Worm (Caenorhabditis elegans) whole organism, late embryonic: ENCODE measurements around the gene Y49A3A.4.
"Not testable (repeated sequence)": the region's sequence is repeated elsewhere in the genome, so short reads cannot be mapped to it uniquely, and the experiment has no call there.

ENCODE experiments used
- C08G9.2 ChIP-seq: sonication (generic microtip); optimal IDR thresholded peaks from 2 replicates; lab custom pipeline; 2016; ENCODE audit warnings: mild to moderate bottlenecking, missing genetic modification characterization, moderate library complexity, missing compliant biosample characterization
- K02D7.2 ChIP-seq: sonication (generic microtip); optimal IDR thresholded peaks from 2 replicates; lab custom pipeline; 2017; ENCODE audit warnings: mild to moderate bottlenecking, missing genetic modification characterization, missing compliant biosample characterization
- ceh-30 ChIP-seq: fragments of 150-350 bp; optimal IDR thresholded peaks from 2 replicates; lab custom pipeline; 2014; ENCODE audit warnings: missing biosample characterization, missing genetic modification characterization
- ceh-6 ChIP-seq: fragments of 200-800 bp; sonication (Bioruptor generic); optimal IDR thresholded peaks from 2 replicates; lab custom pipeline; 2018; ENCODE audit warnings: mild to moderate bottlenecking, missing genetic modification characterization, missing compliant biosample characterization
- che-1 ChIP-seq: sonication (generic microtip); optimal IDR thresholded peaks from 2 replicates; lab custom pipeline; 2016; ENCODE audit warnings: mild to moderate bottlenecking, missing genetic modification characterization, missing compliant biosample characterization
- elt-2 ChIP-seq: sonication (generic microtip); optimal IDR thresholded peaks from 2 replicates; lab custom pipeline; 2016; ENCODE audit warnings: missing genetic modification reagents, missing genetic modification characterization, missing compliant biosample characterization
- eyg-1 ChIP-seq: sonication (generic microtip); optimal IDR thresholded peaks from 2 replicates; lab custom pipeline; 2016; ENCODE audit warnings: missing genotype, missing genetic modification characterization, missing compliant biosample characterization
- hlh-15 ChIP-seq: sonication (generic microtip); optimal IDR thresholded peaks from 2 replicates; lab custom pipeline; 2016; ENCODE audit warnings: missing genetic modification characterization, missing compliant biosample characterization
- nhr-11 ChIP-seq: fragments of 150-350 bp; optimal IDR thresholded peaks from 2 replicates; lab custom pipeline; 2014; ENCODE audit warnings: missing biosample characterization, missing genetic modification characterization
- npax-4 ChIP-seq: sonication (generic microtip); optimal IDR thresholded peaks from 2 replicates; lab custom pipeline; 2016; ENCODE audit warnings: missing genetic modification characterization, missing compliant biosample characterization
- ref-2 ChIP-seq: sonication (generic microtip); optimal IDR thresholded peaks from 2 replicates; lab custom pipeline; 2016; ENCODE audit warnings: missing genetic modification characterization, missing compliant biosample characterization
- syd-9 ChIP-seq: sonication (generic microtip); optimal IDR thresholded peaks from 2 replicates; lab custom pipeline; 2016; ENCODE audit warnings: mild to moderate bottlenecking, missing genetic modification characterization, moderate library complexity, missing compliant biosample characterization
- ztf-16 ChIP-seq: sonication (generic microtip); optimal IDR thresholded peaks from 2 replicates; lab custom pipeline; 2017; ENCODE audit warnings: missing genetic modification characterization, missing compliant biosample characterization

Gene Y49A3A.4

DNA sequence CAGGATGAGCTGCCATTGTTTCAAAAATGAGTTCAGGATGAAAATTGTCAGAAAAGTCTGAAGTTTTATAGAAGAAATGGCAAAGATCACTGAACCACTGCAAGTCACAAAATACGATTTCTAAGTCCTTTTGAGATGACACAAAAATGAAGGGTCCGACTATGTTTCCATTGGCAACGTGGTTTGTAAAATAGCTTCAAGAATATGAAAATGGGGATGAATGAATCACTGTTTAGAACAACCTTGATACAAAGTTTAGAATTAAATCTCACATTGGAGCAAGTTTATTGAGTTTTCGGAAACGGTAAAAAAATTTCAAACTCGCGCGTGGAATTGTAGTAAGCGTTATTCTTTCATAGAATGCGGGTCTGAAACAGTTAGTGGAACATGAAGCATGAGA is 47.6 kb downstream of the Y49A3A.4 start, which contains the start of gene ddn-3:
ddn-3 (minus strand) TSS at position 101 of the 400 bp plus-strand sequence.
- no peak for TF ChIP-seq ztf-16 (tag; lab: Kevin White, UChicago)
- no peak for TF ChIP-seq ceh-6 (GFP tag; lab: Kevin White, UChicago)
- no peak for TF ChIP-seq hlh-15 (tag; lab: Kevin White, UChicago)
- no peak for TF ChIP-seq eyg-1 (tag; lab: Kevin White, UChicago)
- TF ChIP-seq npax-4 (tag; lab: Kevin White, UChicago), result no peak
- no peak for TF ChIP-seq elt-2
- no peak for TF ChIP-seq C08G9.2 (tag; lab: Kevin White, UChicago)

DNA sequence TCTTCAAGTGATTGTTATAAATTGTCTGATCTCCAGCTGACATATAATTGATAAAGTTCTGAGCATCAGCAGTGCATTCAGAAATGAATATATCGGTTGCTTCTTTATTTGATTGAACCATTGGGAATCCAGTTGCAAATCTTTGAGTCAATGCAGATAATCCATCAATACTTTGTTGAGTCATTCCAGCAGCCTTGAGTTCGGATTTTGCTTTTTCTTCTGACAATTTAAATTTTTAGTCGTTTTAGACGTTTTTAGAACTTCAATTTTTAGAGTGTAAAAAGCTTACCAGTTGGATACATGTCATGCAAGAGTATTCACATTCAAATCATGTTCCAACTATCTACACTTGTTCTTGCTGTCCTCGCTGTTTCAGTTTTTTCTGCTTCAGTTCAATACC is 49.1 kb downstream of the Y49A3A.4 start, which contains the start of gene F14D7.14:
F14D7.14 (plus strand) TSS at position 301 of the 400 bp plus-strand sequence.
- not testable (repeated sequence) for TF ChIP-seq K02D7.2, nhr-11, che-1 (tag; lab: Kevin White, UChicago)
- TF ChIP-seq, all 69 proteins: peak for 0; not testable (repeated sequence) for 69

DNA sequence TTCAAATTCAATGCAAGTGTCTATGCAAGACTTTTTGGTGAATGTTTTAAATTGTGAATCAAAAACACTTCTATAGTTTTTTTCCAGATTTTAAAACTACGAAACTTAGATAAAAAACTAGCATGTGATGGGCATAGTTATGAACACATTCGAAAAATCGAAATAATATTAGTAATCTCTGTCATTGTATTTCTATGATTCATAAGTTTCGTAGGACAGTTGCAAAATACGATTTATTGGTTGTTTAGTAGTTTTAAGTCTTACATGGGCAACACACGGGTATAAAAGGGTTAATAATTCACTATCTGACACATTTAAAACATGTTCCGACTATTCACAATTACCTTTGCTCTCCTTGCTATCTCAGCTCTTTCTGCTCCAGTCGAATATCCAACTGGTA is 50.5 kb downstream of the Y49A3A.4 start, which contains the start of gene spig-5:
spig-5 (plus strand) TSS at position 301 of the 400 bp plus-strand sequence.
- not testable (repeated sequence) for TF ChIP-seq ref-2, syd-9, ceh-30 (tag; lab: Kevin White, UChicago)
- TF ChIP-seq, all 69 proteins: peak for 0; not testable (repeated sequence) for 69
